Fruit fly (Drosophila melanogaster) whole organism, embryonic: Measurements from ENCODE around the gene Sf3b6.

ENCODE experiments used
- C15 ChIP-seq: fragments of 200-800 bp; sonication (Bioruptor generic); IDR thresholded peaks from 3 replicates; pipeline ENCODE4 v1.3.6; 2022; ENCODE audit warnings: missing biosample characterization, missing genetic modification characterization
- CG10543 ChIP-seq: fragments of 200-800 bp; sonication (Bioruptor generic); optimal IDR thresholded peaks from 3 replicates; lab custom pipeline; 2017; ENCODE audit warnings: missing biosample characterization, mild to moderate bottlenecking, missing genetic modification characterization, moderate library complexity
- CG11504 ChIP-seq: fragments of 200-800 bp; sonication (Bioruptor generic); optimal IDR thresholded peaks from 3 replicates; lab custom pipeline; 2019; ENCODE audit warnings: missing biosample characterization, mild to moderate bottlenecking, missing genetic modification characterization, moderate library complexity
- CG13296 ChIP-seq: fragments of 200-800 bp; sonication (Bioruptor generic); optimal IDR thresholded peaks from 3 replicates; lab custom pipeline; 2018; ENCODE audit warnings: missing biosample characterization, mild to moderate bottlenecking, missing genetic modification characterization
- CG14050 ChIP-seq: fragments of 200-800 bp; sonication (Bioruptor generic); IDR thresholded peaks from 3 replicates; pipeline ENCODE4 v1.3.6; 2022; ENCODE audit warnings: missing biosample characterization, missing genetic modification characterization
- CG14667 ChIP-seq: fragments of 200-800 bp; sonication (Bioruptor generic); IDR thresholded peaks from 2 replicates; pipeline ENCODE4 v1.3.6; 2022; ENCODE audit warnings: missing biosample characterization, missing genetic modification characterization
- CG1529 ChIP-seq: fragments of 200-800 bp; sonication (Bioruptor generic); optimal IDR thresholded peaks from 3 replicates; lab custom pipeline; 2018; ENCODE audit warnings: missing biosample characterization, missing genetic modification characterization
- CG15696 ChIP-seq: fragments of 200-800 bp; sonication (Bioruptor generic); optimal IDR thresholded peaks from 2 replicates; lab custom pipeline; 2019; ENCODE audit warnings: missing biosample characterization, mild to moderate bottlenecking, missing genetic modification characterization, moderate library complexity
- CG17328 ChIP-seq: fragments of 200-800 bp; sonication (Bioruptor generic); IDR thresholded peaks from 2 replicates; pipeline ENCODE4 v1.3.6; 2022; ENCODE audit warnings: missing biosample characterization, missing genetic modification characterization
- CG17912 ChIP-seq: fragments of 200-800 bp; sonication (Bioruptor generic); optimal IDR thresholded peaks from 2 replicates; lab custom pipeline; 2018; ENCODE audit warnings: missing biosample characterization, mild to moderate bottlenecking, missing genetic modification characterization
- CG1792 ChIP-seq: fragments of 200-800 bp; sonication (Bioruptor generic); optimal IDR thresholded peaks from 2 replicates; lab custom pipeline; 2016; ENCODE audit warnings: missing biosample characterization, missing genetic modification characterization
- CG2712 ChIP-seq: fragments of 200-800 bp; optimal IDR thresholded peaks from 3 replicates; lab custom pipeline; 2019; ENCODE audit warnings: missing biosample characterization, mild to moderate bottlenecking, missing genetic modification characterization, moderate library complexity
- CG30020 ChIP-seq: fragments of 200-800 bp; optimal IDR thresholded peaks from 2 replicates; lab custom pipeline; 2019; ENCODE audit warnings: missing biosample characterization, mild to moderate bottlenecking, missing genetic modification characterization, moderate library complexity
- CG34224 ChIP-seq: fragments of 200-800 bp; sonication (Bioruptor generic); IDR thresholded peaks from 3 replicates; pipeline ENCODE4 v1.3.6; 2022; ENCODE audit warnings: missing biosample characterization, missing genetic modification characterization; ENCODE audit not compliant: partially characterized antibody
- CG34376 ChIP-seq: fragments of 200-800 bp; sonication (Bioruptor generic); optimal IDR thresholded peaks from 2 replicates; lab custom pipeline; 2018; ENCODE audit warnings: missing biosample characterization, mild to moderate bottlenecking, missing genetic modification characterization
- CG3847 ChIP-seq: fragments of 200-800 bp; sonication (Bioruptor generic); IDR thresholded peaks from 2 replicates; pipeline ENCODE4 v1.3.6; 2022; ENCODE audit warnings: missing biosample characterization, missing genetic modification characterization
- CG4360 ChIP-seq: fragments of 200-800 bp; sonication (Bioruptor generic); IDR thresholded peaks from 2 replicates; pipeline ENCODE4 v1.3.6; 2022; ENCODE audit warnings: missing biosample characterization, missing genetic modification characterization
- CG4707 ChIP-seq: fragments of 200-800 bp; sonication (Bioruptor generic); optimal IDR thresholded peaks from 2 replicates; lab custom pipeline; 2018; ENCODE audit warnings: missing biosample characterization, mild to moderate bottlenecking, missing genetic modification characterization, moderate library complexity
- CG4820 ChIP-seq: fragments of 200-800 bp; sonication (Bioruptor generic); optimal IDR thresholded peaks from 3 replicates; lab custom pipeline; 2016; ENCODE audit warnings: missing biosample characterization, missing genetic modification characterization
- CG6175 ChIP-seq: fragments of 200-800 bp; sonication (Bioruptor generic); IDR thresholded peaks from 3 replicates; pipeline ENCODE4 v1.3.6; 2022; ENCODE audit warnings: missing biosample characterization, missing genetic modification characterization
- CG6791 ChIP-seq: fragments of 200-800 bp; sonication (Bioruptor generic); IDR thresholded peaks from 3 replicates; pipeline ENCODE4 v1.3.6; 2022; ENCODE audit warnings: missing biosample characterization, missing genetic modification characterization; ENCODE audit not compliant: partially characterized antibody
- CG6813 ChIP-seq: fragments of 200-800 bp; sonication (Bioruptor generic); optimal IDR thresholded peaks from 2 replicates; lab custom pipeline; 2017; ENCODE audit warnings: missing biosample characterization, missing genetic modification characterization, mild to moderate bottlenecking, moderate library complexity, missing genetic modification reagents
- CG7839 ChIP-seq: fragments of 200-800 bp; sonication (Bioruptor generic); optimal IDR thresholded peaks from 3 replicates; lab custom pipeline; 2018; ENCODE audit warnings: missing biosample characterization, mild to moderate bottlenecking, missing genetic modification characterization, moderate library complexity
- CG9817 ChIP-seq: fragments of 200-800 bp; sonication (Bioruptor generic); optimal IDR thresholded peaks from 2 replicates; lab custom pipeline; 2018; ENCODE audit warnings: missing biosample characterization, mild to moderate bottlenecking, missing genetic modification characterization, moderate library complexity
- CoRest ChIP-seq: fragments of 200-800 bp; sonication (Bioruptor generic); optimal IDR thresholded peaks from 3 replicates; lab custom pipeline; 2018; ENCODE audit warnings: missing biosample characterization, mild to moderate bottlenecking, missing genetic modification characterization, moderate library complexity
- Deaf1 ChIP-seq: fragments of 200-800 bp; optimal IDR thresholded peaks from 3 replicates; lab custom pipeline; 2019; ENCODE audit warnings: missing biosample characterization, mild to moderate bottlenecking, missing genetic modification characterization, moderate library complexity
- Dll ChIP-seq: fragments of 200-800 bp; sonication (Bioruptor generic); IDR thresholded peaks from 4 replicates; pipeline ENCODE4 v1.3.6; 2022; ENCODE audit warnings: missing biosample characterization, missing genetic modification characterization; ENCODE audit not compliant: partially characterized antibody
- Elba2 ChIP-seq: fragments of 200-800 bp; sonication (Bioruptor generic); optimal IDR thresholded peaks from 3 replicates; lab custom pipeline; 2016; ENCODE audit warnings: missing biosample characterization, missing genetic modification characterization
- H2.0 ChIP-seq: fragments of 200-800 bp; sonication (Bioruptor generic); IDR thresholded peaks from 2 replicates; pipeline ENCODE4 v1.3.6; 2022; ENCODE audit warnings: missing biosample characterization, missing genetic modification characterization
- Hr39 ChIP-seq: fragments of >200 bp; optimal IDR thresholded peaks from 2 replicates; lab custom pipeline; 2017
- Jarid2 ChIP-seq: fragments of 200-800 bp; sonication (Bioruptor generic); optimal IDR thresholded peaks from 3 replicates; lab custom pipeline; 2017; ENCODE audit warnings: mild to moderate bottlenecking, missing biosample characterization, missing genetic modification reagents, missing genetic modification characterization
- Spps ChIP-seq: fragments of 200-800 bp; sonication (Bioruptor generic); optimal IDR thresholded peaks from 2 replicates; lab custom pipeline; 2018; ENCODE audit warnings: missing biosample characterization, mild to moderate bottlenecking, missing genetic modification characterization
- TFAM ChIP-seq: fragments of 200-800 bp; sonication (Bioruptor generic); optimal IDR thresholded peaks from 2 replicates; lab custom pipeline; 2017; ENCODE audit warnings: missing biosample characterization, missing genetic modification characterization, inconsistent platforms
- bigmax ChIP-seq: fragments of 200-800 bp; sonication (Bioruptor generic); optimal IDR thresholded peaks from 2 replicates; lab custom pipeline; 2018; ENCODE audit warnings: missing biosample characterization, mild to moderate bottlenecking, missing genetic modification characterization
- cas ChIP-seq: fragments of 200-800 bp; sonication (Bioruptor generic); IDR thresholded peaks from 2 replicates; pipeline ENCODE4 v1.3.6; 2022; ENCODE audit warnings: missing biosample characterization, missing genetic modification characterization
- chif ChIP-seq, 2 experiments: fragments of 200-800 bp; sonication (Bioruptor generic); optimal IDR thresholded peaks; 3 replicates each; lab custom pipeline; 2016; ENCODE audit warnings: missing biosample characterization in 2 of 2, missing genetic modification characterization in 2 of 2
- chn ChIP-seq: fragments of 200-800 bp; sonication (Bioruptor generic); optimal IDR thresholded peaks from 2 replicates; lab custom pipeline; 2016; ENCODE audit warnings: missing biosample characterization, missing genetic modification characterization
- ewg ChIP-seq: fragments of 200-800 bp; sonication (Bioruptor generic); optimal IDR thresholded peaks from 3 replicates; lab custom pipeline; 2017; ENCODE audit warnings: mild to moderate bottlenecking, missing biosample characterization, missing genetic modification reagents, missing genetic modification characterization
- gcm2 ChIP-seq: fragments of 200-800 bp; sonication (Bioruptor generic); optimal IDR thresholded peaks from 2 replicates; lab custom pipeline; 2016; ENCODE audit warnings: missing biosample characterization, missing genetic modification characterization
- lbe ChIP-seq: fragments of 200-800 bp; sonication (Bioruptor generic); optimal IDR thresholded peaks from 2 replicates; lab custom pipeline; 2016; ENCODE audit warnings: missing biosample characterization, mild to moderate bottlenecking, missing genetic modification characterization
- lmd ChIP-seq: fragments of 200-800 bp; sonication (Bioruptor generic); IDR thresholded peaks from 2 replicates; pipeline ENCODE4 v1.3.6; 2022; ENCODE audit warnings: missing biosample characterization, missing genetic modification characterization
- pb ChIP-seq: fragments of 200-800 bp; sonication (Bioruptor generic); optimal IDR thresholded peaks from 3 replicates; lab custom pipeline; 2016; ENCODE audit warnings: missing biosample characterization, missing genetic modification characterization
- pho ChIP-seq: fragments of 200-800 bp; sonication (Bioruptor generic); optimal IDR thresholded peaks from 2 replicates; lab custom pipeline; 2016; ENCODE audit warnings: missing biosample characterization, missing genetic modification characterization
- pum ChIP-seq: fragments of 200-800 bp; sonication (Bioruptor generic); optimal IDR thresholded peaks from 2 replicates; lab custom pipeline; 2016; ENCODE audit warnings: missing biosample characterization, missing genetic modification characterization
- repo ChIP-seq: fragments of 200-800 bp; sonication (Bioruptor generic); optimal IDR thresholded peaks from 2 replicates; lab custom pipeline; 2016; ENCODE audit warnings: missing biosample characterization, missing genetic modification characterization
- salm ChIP-seq: fragments of 200-800 bp; sonication (Bioruptor generic); optimal IDR thresholded peaks from 2 replicates; lab custom pipeline; 2018; ENCODE audit warnings: missing biosample characterization, mild to moderate bottlenecking, missing genetic modification characterization
- scrt ChIP-seq: fragments of 200-800 bp; sonication (Bioruptor generic); optimal IDR thresholded peaks from 2 replicates; lab custom pipeline; 2018; ENCODE audit warnings: missing biosample characterization, mild to moderate bottlenecking, missing genetic modification characterization, moderate library complexity
- seq ChIP-seq: fragments of 200-800 bp; sonication (Bioruptor generic); IDR thresholded peaks from 2 replicates; pipeline ENCODE4 v1.3.6; 2022; ENCODE audit warnings: missing biosample characterization, missing genetic modification characterization
- slp2 ChIP-seq: fragments of 200-800 bp; sonication (Bioruptor generic); optimal IDR thresholded peaks from 2 replicates; lab custom pipeline; 2016; ENCODE audit warnings: missing biosample characterization, missing genetic modification characterization
- sug ChIP-seq: fragments of 200-800 bp; optimal IDR thresholded peaks from 2 replicates; lab custom pipeline; 2019; ENCODE audit warnings: missing biosample characterization, mild to moderate bottlenecking, missing genetic modification characterization, moderate library complexity
- ttk ChIP-seq: fragments of 200-800 bp; sonication (Bioruptor generic); IDR thresholded peaks from 2 replicates; pipeline ENCODE4 v2.1.2; 2022; ENCODE audit warnings: missing biosample characterization, missing genetic modification characterization
- zen ChIP-seq: fragments of 200-800 bp; sonication (Bioruptor generic); optimal IDR thresholded peaks from 3 replicates; lab custom pipeline; 2018; ENCODE audit warnings: missing biosample characterization, mild to moderate bottlenecking, missing genetic modification characterization, moderate library complexity

Sf3b6 gene

dm6 chr3L:6217212-6217611 is 24.2 kb upstream of the Sf3b6 start (continued):
- TF ChIP-seq CG9817 (peak; percentile 29), CG1529 (GFP tag; lab: Kevin White, UChicago) (peak; percentile 53), chif (GFP tag; optimal IDR thresholded peaks at IDR 0.05; lab: Kevin White, UChicago) (peak; percentile 45 to 57), CG14050 (GFP tag; lab: Robert Waterston, UW) (peak; percentile 37; the same call in 1 of the 3 replicates), scrt (GFP tag; lab: Kevin White, UChicago) (no peak), pho (GFP tag; lab: Kevin White, UChicago) (no peak), CG13296 (GFP tag; lab: Kevin White, UChicago) (no peak), bigmax (no peak), C15 (GFP tag; lab: Robert Waterston, UW) (0 out of 3 replicates have a peak, but pooled peaks have one; percentile 29), CG3847 (0 out of 2 replicates have a peak, but pooled peaks have one; percentile 4), Spps (peak; percentile 87), seq (GFP tag; lab: Robert Waterston, UW) (peak; percentile 31; the same call in 1 of the 2 replicates), sug (no peak), lmd (GFP tag; lab: Robert Waterston, UW) (peak; percentile 15; the same call in 1 of the 2 replicates), H2.0 (GFP tag; lab: Robert Waterston, UW) (peak; percentile 66), CG4707 (GFP tag; lab: Kevin White, UChicago) (peak; percentile 45), salm (tag; lab: Kevin White, UChicago) (peak; percentile 61), chn (GFP tag; lab: Kevin White, UChicago) (peak; percentile 45), cas (GFP tag; lab: Robert Waterston, UW) (no peak), zen (tag; lab: Kevin White, UChicago) (peak; percentile 52), TFAM (no peak), Jarid2 (GFP tag; lab: Kevin White, UChicago) (no peak), CG6813 (GFP tag; lab: Kevin White, UChicago) (peak; percentile 40), ttk (GFP tag; lab: Robert Waterston, UW) (peak; percentile 72; the same call in 1 of the 2 replicates), pb (no peak), lbe (GFP tag; lab: Kevin White, UChicago) (no peak)
- TF ChIP-seq, all 482 proteins: peak for 233

- TF ChIP-seq CG15696 (tag; lab: Kevin White, UChicago) (no peak), CG4360 (peak; percentile 33; the same call in 1 of the 2 replicates), CG1792 (GFP tag; lab: Kevin White, UChicago) (no peak), CG6175 (no peak), Elba2 (GFP tag; lab: Kevin White, UChicago) (no peak), CG7839 (tag; lab: Kevin White, UChicago) (no peak), slp2 (GFP tag; lab: Kevin White, UChicago) (no peak), Dll (GFP tag; lab: Robert Waterston, UW) (no peak), gcm2 (GFP tag; lab: Kevin White, UChicago) (no peak), Jarid2 (GFP tag; lab: Kevin White, UChicago) (no peak), CG30020 (tag; lab: Kevin White, UChicago) (no peak), CoRest (tag; lab: Kevin White, UChicago) (no peak), CG4820 (no peak), repo (GFP tag; lab: Kevin White, UChicago) (no peak), CG17912 (GFP tag; lab: Kevin White, UChicago) (no peak), ewg (no peak), CG34376 (GFP tag; lab: Kevin White, UChicago) (peak; percentile 11), CG17328 (GFP tag; lab: Robert Waterston, UW) (no peak), CG10543 (GFP tag; lab: Kevin White, UChicago) (peak; percentile 4), Deaf1 (tag; lab: Kevin White, UChicago) (peak; percentile 35), CG6791 (GFP tag; lab: Robert Waterston, UW) (peak; percentile 34; the same call in 1 of the 3 replicates), Hr39 (lab: Kevin White, UChicago) (no peak), CG2712 (no peak), CG11504 (tag; lab: Kevin White, UChicago) (no peak), CG34224 (GFP tag; lab: Robert Waterston, UW) (no peak), pum (no peak), CG14667 (GFP tag; lab: Robert Waterston, UW) (no peak)
Measured at dm6 chr3L:6216787-6217078, 23.8 kb upstream of the Sf3b6 start.
